In the genomic region with DNA sequence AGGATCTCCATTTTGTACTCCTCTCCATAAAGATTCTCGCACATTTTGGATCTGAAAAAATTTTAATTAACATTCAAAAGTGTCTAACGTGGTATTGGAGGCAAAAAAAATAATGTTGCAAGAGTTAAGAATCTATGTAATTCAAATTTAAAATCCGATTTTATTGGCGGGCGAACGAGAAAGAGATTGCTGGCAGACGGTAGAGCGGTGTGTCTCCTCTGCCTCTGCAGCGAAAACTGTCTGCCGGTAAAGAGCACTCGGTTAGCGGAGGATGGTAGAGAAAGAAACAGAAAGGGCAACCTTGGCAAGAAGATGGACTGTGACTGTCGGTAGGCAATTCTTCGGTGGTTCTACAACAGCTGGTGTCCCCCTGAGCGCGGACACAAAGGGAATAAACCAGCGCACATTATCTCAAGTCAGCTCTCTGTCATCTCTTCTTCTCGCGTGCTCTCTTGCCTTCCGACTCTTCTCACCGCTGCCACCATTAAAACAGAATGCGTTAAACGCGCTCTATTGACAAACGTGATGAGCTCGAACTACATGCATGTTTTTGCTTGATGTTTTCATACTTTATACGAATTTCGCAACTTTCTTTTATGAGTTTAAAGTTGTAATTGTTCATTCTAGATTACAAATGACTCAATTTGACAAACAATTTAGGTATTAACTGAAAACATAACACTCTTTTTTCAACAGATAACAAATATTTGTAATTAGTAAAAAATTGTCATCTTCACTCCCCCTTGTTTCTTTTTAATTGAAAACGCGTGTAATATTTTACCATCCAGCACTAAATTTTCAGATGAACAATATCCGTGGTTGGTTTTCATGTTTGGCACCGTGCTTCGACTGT, we compare ENCODE assay signal across 5 worm cellular contexts.
A peak's percentile ranks its signal among the peaks of the same experiment; 100 is the strongest.
TF ChIP-seq lines count a peak whose summit lies in the region.

A gene (minus strand): TSS at position 51 of the 853 bp plus-strand sequence.
A gene (plus strand): TSS at position 803 of the 853 bp plus-strand sequence.

TF ChIP-seq in whole organism, L1 larva, 84 proteins besides CTCF, POLR2A, EP300 and RAD21 (continues in another document):
- no peak for TF ChIP-seq unc-30 (tag; optimal IDR thresholded peaks at IDR 0.05; lab: Kevin White, UChicago)
- no peak for TF ChIP-seq irx-1 (tag; optimal IDR thresholded peaks at IDR 0.05; lab: Kevin White, UChicago)
- peak; percentile 34 for TF ChIP-seq lin-13 (GFP tag; optimal IDR thresholded peaks at IDR 0.05; lab: Kevin White, UChicago)
- no peak for TF ChIP-seq ztf-4 (tag; optimal IDR thresholded peaks at IDR 0.05; lab: Kevin White, UChicago)
- no peak for TF ChIP-seq unc-130 (tag; optimal IDR thresholded peaks at IDR 0.05; lab: Kevin White, UChicago)
- no peak for TF ChIP-seq ceh-90 (tag; optimal IDR thresholded peaks at IDR 0.05; lab: Kevin White, UChicago)
- no peak for TF ChIP-seq fkh-10 (GFP tag; optimal IDR thresholded peaks at IDR 0.05; lab: Kevin White, UChicago)
- TF ChIP-seq aly-2 (tag; optimal IDR thresholded peaks at IDR 0.05; lab: Kevin White, UChicago): no peak
- peak; percentile 5 for TF ChIP-seq unc-86 (tag; optimal IDR thresholded peaks at IDR 0.05; lab: Kevin White, UChicago)
- no peak for TF ChIP-seq unc-62 (GFP tag; optimal IDR thresholded peaks at IDR 0.05; lab: Kevin White, UChicago)
- no peak for TF ChIP-seq C34B4.2 (tag; optimal IDR thresholded peaks at IDR 0.05; lab: Kevin White, UChicago)
- TF ChIP-seq efl-1 (optimal IDR thresholded peaks at IDR 0.05; lab: Kevin White, UChicago): no peak
- TF ChIP-seq efl-1 (GFP tag; optimal IDR thresholded peaks at IDR 0.05 in 1 of 2; lab: Kevin White, UChicago): peak in 1 of 2 experiments; percentile 33
- TF ChIP-seq mdl-1 (tag; optimal IDR thresholded peaks at IDR 0.05; lab: Kevin White, UChicago): no peak
- peak; percentile 30 for TF ChIP-seq rnt-1 (tag; optimal IDR thresholded peaks at IDR 0.05; lab: Kevin White, UChicago)
- peak in 1 of 2 experiments; percentile 41 for TF ChIP-seq ztf-11 (tag; optimal IDR thresholded peaks at IDR 0.05; lab: Kevin White, UChicago)

TF ChIP-seq in whole organism, L3 larva, 47 proteins besides CTCF, POLR2A, EP300 and RAD21 (continues in another document):
- TF ChIP-seq lin-15B (tag; optimal IDR thresholded peaks at IDR 0.05; lab: Kevin White, UChicago) (peak; percentile 64), elt-2 (tag; optimal IDR thresholded peaks at IDR 0.05; lab: Kevin White, UChicago) (peak; percentile 40), ceh-9 (tag; optimal IDR thresholded peaks at IDR 0.05; lab: Kevin White, UChicago) (no peak), lin-39 (tag; optimal IDR thresholded peaks at IDR 0.05; lab: Kevin White, UChicago) (peak; percentile 85), nhr-67 (tag; optimal IDR thresholded peaks at IDR 0.05; lab: Kevin White, UChicago) (no peak), zag-1 (tag; optimal IDR thresholded peaks at IDR 0.05; lab: Kevin White, UChicago) (no peak), R02D3.7 (tag; optimal IDR thresholded peaks at IDR 0.05; lab: Kevin White, UChicago) (no peak), tbx-2 (tag; optimal IDR thresholded peaks at IDR 0.05; lab: Kevin White, UChicago) (no peak), unc-39 (tag; optimal IDR thresholded peaks at IDR 0.05; lab: Kevin White, UChicago) (no peak), nfya-1 (tag; optimal IDR thresholded peaks at IDR 0.05; lab: Kevin White, UChicago; ENCODE audit: insufficient read depth) (peak; percentile 52), egl-27 (tag; optimal IDR thresholded peaks at IDR 0.05; lab: Kevin White, UChicago) (no peak), lsy-12 (tag; optimal IDR thresholded peaks at IDR 0.05; lab: Kevin White, UChicago) (no peak), fos-1 (tag; optimal IDR thresholded peaks at IDR 0.05; lab: Kevin White, UChicago) (no peak), ceh-82 (tag; optimal IDR thresholded peaks at IDR 0.05; lab: Kevin White, UChicago) (no peak), ztf-11 (tag; optimal IDR thresholded peaks at IDR 0.05; lab: Kevin White, UChicago) (no peak), nhr-25 (tag; optimal IDR thresholded peaks at IDR 0.05; lab: Kevin White, UChicago) (peak; percentile 72), fkh-2 (tag; optimal IDR thresholded peaks at IDR 0.05; lab: Kevin White, UChicago) (no peak)

TF ChIP-seq in whole organism, early embryonic, 17 proteins besides CTCF, POLR2A, EP300 and RAD21:
- peak; percentile 69 for TF ChIP-seq hmg-4 (GFP tag; optimal IDR thresholded peaks at IDR 0.05; lab: Kevin White, UChicago)
- TF ChIP-seq F13C5.2 (tag; optimal IDR thresholded peaks at IDR 0.05; lab: Kevin White, UChicago): peak; percentile 43
- TF ChIP-seq sea-1 (GFP tag; conservative IDR thresholded peaks at IDR 0.05; lab: Robert Waterston, UW): no peak
- no peak for TF ChIP-seq ceh-36 (tag; optimal IDR thresholded peaks at IDR 0.05; lab: Kevin White, UChicago)
- TF ChIP-seq tbx-37 (GFP tag; conservative IDR thresholded peaks at IDR 0.05; lab: Robert Waterston, UW): no peak
- 0 out of 2 replicates have a peak, but pooled peaks have one; percentile 8 for TF ChIP-seq pes-1 (GFP tag; IDR thresholded peaks at IDR 0.05; lab: Robert Waterston, UW)
- no peak for TF ChIP-seq tbx-11 (GFP tag; IDR thresholded peaks at IDR 0.05; lab: Robert Waterston, UW)
- no peak; the same call in 1 of the 2 replicates for TF ChIP-seq flt-1 (GFP tag; IDR thresholded peaks at IDR 0.05; lab: Robert Waterston, UW)

TF ChIP-seq in whole organism, midembryonic, 9 proteins besides CTCF, POLR2A, EP300 and RAD21:
- TF ChIP-seq ztf-29 (GFP tag; IDR thresholded peaks at IDR 0.05; lab: Robert Waterston, UW) (no peak), ztf-23 (GFP tag; IDR thresholded peaks at IDR 0.05; lab: Robert Waterston, UW) (no peak), ref-1 (GFP tag; conservative IDR thresholded peaks at IDR 0.05; lab: Robert Waterston, UW) (no peak), med-1 (GFP tag; optimal IDR thresholded peaks at IDR 0.05; lab: Kevin White, UChicago; ENCODE audit: insufficient read depth) (no peak), T22C8.4 (GFP tag; IDR thresholded peaks at IDR 0.05; lab: Robert Waterston, UW) (no peak), klf-2 (GFP tag; conservative IDR thresholded peaks at IDR 0.05; lab: Robert Waterston, UW) (no peak), cog-1 (tag; optimal IDR thresholded peaks at IDR 0.05; lab: Kevin White, UChicago) (peak; percentile 64), flt-1 (GFP tag; IDR thresholded peaks at IDR 0.05; lab: Robert Waterston, UW) (peak; percentile 70; the same call in 1 of the 2 replicates)

TF ChIP-seq in whole organism, young adult, 124 proteins besides CTCF, POLR2A, EP300 and RAD21:
- peak; percentile 95 for TF ChIP-seq zfh-2 (GFP tag; conservative IDR thresholded peaks at IDR 0.05; lab: Robert Waterston, UW)
- TF ChIP-seq tbx-9 (tag; optimal IDR thresholded peaks at IDR 0.05; lab: Kevin White, UChicago; ENCODE audit: borderline replicate concordance): no peak
- TF ChIP-seq snpc-4 (GFP tag; optimal IDR thresholded peaks at IDR 0.05; lab: Kevin White, UChicago): no peak
- TF ChIP-seq snpc-4 (tag; optimal IDR thresholded peaks at IDR 0.05; lab: Kevin White, UChicago): peak in 1 of 4 experiments; percentile 14
- no peak for TF ChIP-seq lag-1 (GFP tag; IDR thresholded peaks at IDR 0.05; lab: Robert Waterston, UW)
- TF ChIP-seq aptf-2 (GFP tag; conservative IDR thresholded peaks at IDR 0.05; lab: Robert Waterston, UW): no peak
- TF ChIP-seq cebp-1 (GFP tag; IDR thresholded peaks at IDR 0.05; lab: Robert Waterston, UW): peak; percentile 61
- TF ChIP-seq cebp-1 (tag; optimal IDR thresholded peaks at IDR 0.05; lab: Kevin White, UChicago): peak; percentile 91
- no peak for TF ChIP-seq let-526 (GFP tag; IDR thresholded peaks at IDR 0.05; lab: Robert Waterston, UW)
- no peak for TF ChIP-seq F23B12.7 (tag; optimal IDR thresholded peaks at IDR 0.05; lab: Kevin White, UChicago; ENCODE audit: insufficient read depth)
- TF ChIP-seq dox-1 (GFP tag; IDR thresholded peaks at IDR 0.05; lab: Robert Waterston, UW): peak; percentile 67
- peak; percentile 53; the same call in 1 of the 2 replicates for TF ChIP-seq hmg-1.2 (GFP tag; IDR thresholded peaks at IDR 0.05; lab: Robert Waterston, UW)
- no peak for TF ChIP-seq egl-18 (GFP tag; IDR thresholded peaks at IDR 0.05; lab: Robert Waterston, UW)
- TF ChIP-seq egrh-3 (GFP tag; IDR thresholded peaks at IDR 0.05; lab: Robert Waterston, UW): 0 out of 2 replicates have a peak, but pooled peaks have one; percentile 16
- TF ChIP-seq K11D2.4 (GFP tag; IDR thresholded peaks at IDR 0.05; lab: Robert Waterston, UW): no peak
- peak; percentile 40 for TF ChIP-seq K12H6.12 (tag; optimal IDR thresholded peaks at IDR 0.05; lab: Kevin White, UChicago)
- peak; percentile 51 for TF ChIP-seq mcd-1 (GFP tag; IDR thresholded peaks at IDR 0.05; lab: Robert Waterston, UW)
- TF ChIP-seq tbp1 (GFP tag; optimal IDR thresholded peaks at IDR 0.05; lab: Kevin White, UChicago): no peak
- TF ChIP-seq nfyb-1 (GFP tag; IDR thresholded peaks at IDR 0.05; lab: Robert Waterston, UW): no peak
- TF ChIP-seq nhr-80 (tag; optimal IDR thresholded peaks at IDR 0.05; lab: Kevin White, UChicago): peak; percentile 55
